Fruit fly (Drosophila melanogaster) whole organism, embryonic: ENCODE measurements around the gene Agpat4.

ENCODE experiments used
- ATbp ChIP-seq: fragments of 200-800 bp; sonication (Bioruptor generic); optimal IDR thresholded peaks from 2 replicates; lab custom pipeline; 2017; ENCODE audit warnings: missing biosample characterization, mild to moderate bottlenecking, missing genetic modification characterization, missing genetic modification reagents
- Atf-2 ChIP-seq: fragments of 200-800 bp; sonication (Bioruptor generic); optimal IDR thresholded peaks from 2 replicates; lab custom pipeline; 2016; ENCODE audit warnings: missing biosample characterization, missing genetic modification characterization
- Atf3 ChIP-seq: fragments of 200-800 bp; sonication (Bioruptor generic); optimal IDR thresholded peaks from 3 replicates; lab custom pipeline; 2016; ENCODE audit warnings: missing biosample characterization, missing genetic modification characterization
- CG10209 ChIP-seq: fragments of 200-800 bp; sonication (Bioruptor generic); optimal IDR thresholded peaks from 3 replicates; lab custom pipeline; 2017; ENCODE audit warnings: missing biosample characterization, mild to moderate bottlenecking, missing genetic modification characterization, missing genetic modification reagents
- CG1024 ChIP-seq: fragments of 200-800 bp; sonication (Bioruptor generic); IDR thresholded peaks from 2 replicates; pipeline ENCODE4 v1.3.6; 2022; ENCODE audit warnings: missing biosample characterization, missing genetic modification characterization
- CG11247 ChIP-seq: fragments of 200-800 bp; sonication (Bioruptor generic); IDR thresholded peaks from 2 replicates; pipeline ENCODE4 v1.3.6; 2022; ENCODE audit warnings: missing biosample characterization, missing genetic modification characterization
- CG11456 ChIP-seq: fragments of 200-800 bp; sonication (Bioruptor generic); IDR thresholded peaks from 3 replicates; pipeline ENCODE4 v1.3.6; 2022; ENCODE audit warnings: missing biosample characterization, missing genetic modification characterization
- CG13424 ChIP-seq: fragments of 200-800 bp; sonication (Bioruptor generic); optimal IDR thresholded peaks from 2 replicates; lab custom pipeline; 2019; ENCODE audit warnings: missing biosample characterization, mild to moderate bottlenecking, missing genetic modification characterization, moderate library complexity
- CG13775 ChIP-seq: fragments of 200-800 bp; sonication (Bioruptor generic); optimal IDR thresholded peaks from 3 replicates; lab custom pipeline; 2017; ENCODE audit warnings: missing biosample characterization, mild to moderate bottlenecking, missing genetic modification characterization
- CG14050 ChIP-seq: fragments of 200-800 bp; sonication (Bioruptor generic); IDR thresholded peaks from 3 replicates; pipeline ENCODE4 v1.3.6; 2022; ENCODE audit warnings: missing biosample characterization, missing genetic modification characterization
- CG17912 ChIP-seq: fragments of 200-800 bp; sonication (Bioruptor generic); optimal IDR thresholded peaks from 2 replicates; lab custom pipeline; 2018; ENCODE audit warnings: missing biosample characterization, mild to moderate bottlenecking, missing genetic modification characterization
- CG2120 ChIP-seq: fragments of 200-800 bp; sonication (Bioruptor generic); optimal IDR thresholded peaks from 3 replicates; lab custom pipeline; 2016; ENCODE audit warnings: missing biosample characterization, missing genetic modification characterization
- CG2678 ChIP-seq: fragments of 200-800 bp; sonication (Bioruptor generic); optimal IDR thresholded peaks from 3 replicates; lab custom pipeline; 2019; ENCODE audit warnings: missing biosample characterization, mild to moderate bottlenecking, missing genetic modification characterization, moderate library complexity
- CG3065 ChIP-seq: fragments of 200-800 bp; sonication (Bioruptor generic); optimal IDR thresholded peaks from 2 replicates; lab custom pipeline; 2016; ENCODE audit warnings: missing biosample characterization, missing genetic modification characterization
- CG31388 ChIP-seq: fragments of 200-800 bp; sonication (Bioruptor generic); optimal IDR thresholded peaks from 2 replicates; lab custom pipeline; 2016; ENCODE audit warnings: missing biosample characterization, missing genetic modification characterization
- CG31441 ChIP-seq: fragments of 200-800 bp; sonication (Bioruptor generic); IDR thresholded peaks from 2 replicates; pipeline ENCODE4 v1.3.6; 2022; ENCODE audit warnings: missing biosample characterization, missing genetic modification characterization
- CG33557 ChIP-seq: fragments of 200-800 bp; sonication (Bioruptor generic); optimal IDR thresholded peaks from 2 replicates; lab custom pipeline; 2019; ENCODE audit warnings: missing biosample characterization, mild to moderate bottlenecking, missing genetic modification characterization, moderate library complexity
- CG3847 ChIP-seq: fragments of 200-800 bp; sonication (Bioruptor generic); IDR thresholded peaks from 2 replicates; pipeline ENCODE4 v1.3.6; 2022; ENCODE audit warnings: missing biosample characterization, missing genetic modification characterization
- CG7357 ChIP-seq: fragments of 200-800 bp; sonication (Bioruptor generic); IDR thresholded peaks from 3 replicates; pipeline ENCODE4 v1.3.6; 2022; ENCODE audit warnings: missing biosample characterization, missing genetic modification characterization
- CG8290 ChIP-seq, 3 experiments: fragments of 200-800 bp; sonication (Bioruptor generic); optimal IDR thresholded peaks; 2 replicates each; lab custom pipeline; 2016 to 2019; ENCODE audit warnings: missing biosample characterization in 3 of 3, missing genetic modification characterization in 3 of 3, mild to moderate bottlenecking in 2 of 3, moderate library complexity in 1 of 3
- CG8478 ChIP-seq: fragments of >200 bp; optimal IDR thresholded peaks from 2 replicates; lab custom pipeline; 2018
- CG9932 ChIP-seq: fragments of 200-800 bp; sonication (Bioruptor generic); IDR thresholded peaks from 2 replicates; pipeline ENCODE4 v1.3.6; 2022; ENCODE audit warnings: missing biosample characterization, missing genetic modification characterization
- Dad ChIP-seq: fragments of 200-800 bp; sonication (Bioruptor generic); optimal IDR thresholded peaks from 3 replicates; lab custom pipeline; 2016; ENCODE audit warnings: missing biosample characterization, missing genetic modification characterization
- Deaf1 ChIP-seq: fragments of 200-800 bp; optimal IDR thresholded peaks from 3 replicates; lab custom pipeline; 2019; ENCODE audit warnings: missing biosample characterization, mild to moderate bottlenecking, missing genetic modification characterization, moderate library complexity
- Dp ChIP-seq: fragments of 200-800 bp; sonication (Bioruptor generic); optimal IDR thresholded peaks from 2 replicates; lab custom pipeline; 2018; ENCODE audit warnings: missing biosample characterization, mild to moderate bottlenecking, missing genetic modification characterization, moderate library complexity
- Hr78 ChIP-seq, 2 experiments: fragments of 200-800 bp in 1 of 2; fragments of >200 bp in 1 of 2; sonication (Bioruptor generic) in 1 of 2; optimal IDR thresholded peaks; 2 replicates each; lab custom pipeline; 2017 to 2019; ENCODE audit warnings: missing biosample characterization in 2 of 2, missing genetic modification characterization in 2 of 2, mild to moderate bottlenecking in 1 of 2, moderate library complexity in 1 of 2
- Jarid2 ChIP-seq: fragments of 200-800 bp; sonication (Bioruptor generic); optimal IDR thresholded peaks from 3 replicates; lab custom pipeline; 2017; ENCODE audit warnings: mild to moderate bottlenecking, missing biosample characterization, missing genetic modification reagents, missing genetic modification characterization
- Oli ChIP-seq: fragments of 200-800 bp; sonication (Bioruptor generic); optimal IDR thresholded peaks from 2 replicates; lab custom pipeline; 2018; ENCODE audit warnings: missing biosample characterization, mild to moderate bottlenecking, missing genetic modification characterization, moderate library complexity
- Optix ChIP-seq: fragments of 200-800 bp; sonication (Bioruptor generic); IDR thresholded peaks from 3 replicates; pipeline ENCODE4 v1.3.6; 2022; ENCODE audit warnings: missing biosample characterization, missing genetic modification characterization
- PHDP ChIP-seq: fragments of 200-800 bp; sonication (Bioruptor generic); optimal IDR thresholded peaks from 3 replicates; lab custom pipeline; 2018; ENCODE audit warnings: missing biosample characterization, mild to moderate bottlenecking, missing genetic modification characterization, moderate library complexity
- Sry-δ ChIP-seq: fragments of 200-800 bp; sonication (Bioruptor generic); optimal IDR thresholded peaks from 2 replicates; lab custom pipeline; 2016; ENCODE audit warnings: missing biosample characterization, missing genetic modification characterization
- Xbp1 ChIP-seq: fragments of 200-800 bp; sonication (Bioruptor generic); optimal IDR thresholded peaks from 3 replicates; lab custom pipeline; 2016; ENCODE audit warnings: missing biosample characterization, mild to moderate bottlenecking, missing genetic modification characterization
- ap ChIP-seq: fragments of 200-800 bp; sonication (Bioruptor generic); IDR thresholded peaks from 2 replicates; pipeline ENCODE4 v1.3.6; 2022; ENCODE audit warnings: missing biosample characterization, missing genetic modification characterization
- ewg ChIP-seq: fragments of 200-800 bp; sonication (Bioruptor generic); optimal IDR thresholded peaks from 3 replicates; lab custom pipeline; 2017; ENCODE audit warnings: mild to moderate bottlenecking, missing biosample characterization, missing genetic modification reagents, missing genetic modification characterization
- fd3F ChIP-seq: fragments of 200-800 bp; sonication (Bioruptor generic); optimal IDR thresholded peaks from 2 replicates; lab custom pipeline; 2018; ENCODE audit warnings: missing biosample characterization, mild to moderate bottlenecking, missing genetic modification characterization, moderate library complexity
- ftz-f1 ChIP-seq: fragments of 200-800 bp; sonication (Bioruptor generic); optimal IDR thresholded peaks from 2 replicates; lab custom pipeline; 2016; ENCODE audit warnings: missing biosample characterization, missing genetic modification characterization
- gfzf ChIP-seq: fragments of 200-800 bp; sonication (Bioruptor generic); optimal IDR thresholded peaks from 2 replicates; lab custom pipeline; 2016; ENCODE audit warnings: missing biosample characterization, mild to moderate bottlenecking, missing genetic modification characterization, moderate library complexity
- hth ChIP-seq: fragments of >200 bp; optimal IDR thresholded peaks from 2 replicates; lab custom pipeline; 2017; ENCODE audit warnings: inconsistent platforms
- jing ChIP-seq: fragments of 200-800 bp; sonication (Bioruptor generic); optimal IDR thresholded peaks from 2 replicates; lab custom pipeline; 2018; ENCODE audit warnings: missing biosample characterization, mild to moderate bottlenecking, missing genetic modification characterization
- lab ChIP-seq: fragments of 200-800 bp; sonication (Bioruptor generic); optimal IDR thresholded peaks from 3 replicates; lab custom pipeline; 2017; ENCODE audit warnings: missing biosample characterization, missing genetic modification characterization, mild to moderate bottlenecking, moderate library complexity, missing genetic modification reagents
- luna ChIP-seq: fragments of 200-800 bp; sonication (Bioruptor generic); optimal IDR thresholded peaks from 2 replicates; lab custom pipeline; 2016; ENCODE audit warnings: missing biosample characterization, missing genetic modification characterization
- oc ChIP-seq: fragments of 200-800 bp; sonication (Bioruptor generic); optimal IDR thresholded peaks from 2 replicates; lab custom pipeline; 2018; ENCODE audit warnings: missing biosample characterization, mild to moderate bottlenecking, missing genetic modification characterization, moderate library complexity
- org-1 ChIP-seq: fragments of 200-800 bp; sonication (Bioruptor generic); optimal IDR thresholded peaks from 2 replicates; lab custom pipeline; 2017; ENCODE audit warnings: missing biosample characterization, missing genetic modification characterization
- pzg ChIP-seq: fragments of 200-800 bp; sonication (Bioruptor generic); optimal IDR thresholded peaks from 3 replicates; lab custom pipeline; 2018; ENCODE audit warnings: missing biosample characterization, mild to moderate bottlenecking, missing genetic modification characterization, moderate library complexity
- ro ChIP-seq: fragments of 200-800 bp; sonication (Bioruptor generic); IDR thresholded peaks from 2 replicates; pipeline ENCODE4 v1.3.6; 2022; ENCODE audit warnings: missing biosample characterization, missing genetic modification characterization
- run ChIP-seq: fragments of 200-800 bp; sonication (Bioruptor generic); optimal IDR thresholded peaks from 3 replicates; lab custom pipeline; 2018; ENCODE audit warnings: missing biosample characterization, mild to moderate bottlenecking, missing genetic modification characterization
- shn ChIP-seq: fragments of 200-800 bp; sonication (Bioruptor generic); optimal IDR thresholded peaks from 3 replicates; lab custom pipeline; 2016; ENCODE audit warnings: missing biosample characterization, missing genetic modification characterization
- sima ChIP-seq: fragments of 200-800 bp; sonication (Bioruptor generic); optimal IDR thresholded peaks from 2 replicates; lab custom pipeline; 2016; ENCODE audit warnings: missing biosample characterization, missing genetic modification characterization
- sqz ChIP-seq: fragments of 200-800 bp; sonication (Bioruptor generic); optimal IDR thresholded peaks from 3 replicates; lab custom pipeline; 2018; ENCODE audit warnings: missing biosample characterization, mild to moderate bottlenecking, missing genetic modification characterization
- toy ChIP-seq: fragments of 200-800 bp; sonication (Bioruptor generic); IDR thresholded peaks from 2 replicates; pipeline ENCODE4 v1.3.6; 2022; ENCODE audit warnings: missing biosample characterization, missing genetic modification characterization
- unc-4 ChIP-seq: fragments of 200-800 bp; sonication (Bioruptor generic); IDR thresholded peaks from 2 replicates; pipeline ENCODE4 v1.3.6; 2022; ENCODE audit warnings: missing biosample characterization, missing genetic modification characterization; ENCODE audit not compliant: partially characterized antibody
- unpg ChIP-seq: fragments of 200-800 bp; sonication (Bioruptor generic); optimal IDR thresholded peaks from 3 replicates; lab custom pipeline; 2018; ENCODE audit warnings: missing biosample characterization, mild to moderate bottlenecking, missing genetic modification characterization, moderate library complexity

Gene Agpat4

DNA sequence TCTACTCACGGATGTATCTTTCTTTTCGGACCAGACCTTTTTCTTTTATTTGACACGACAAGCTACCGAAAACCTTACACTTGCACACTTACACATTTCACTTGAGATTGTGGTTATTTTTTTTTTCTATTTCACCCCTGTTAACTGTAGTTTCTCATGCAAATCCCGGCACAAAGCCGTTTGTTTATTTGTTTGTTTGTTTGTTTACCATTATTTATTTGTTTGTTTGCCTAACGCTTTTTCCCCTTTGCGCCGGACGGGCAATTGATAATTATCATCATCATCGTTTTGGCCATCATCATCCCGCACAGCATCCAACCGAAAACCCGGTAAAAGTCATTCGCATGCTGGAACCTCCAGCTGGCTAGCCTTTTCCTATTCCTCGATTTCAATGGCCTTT lies 49.7 kb upstream of the Agpat4 start (continued):
- no peak for TF ChIP-seq oc (tag; lab: Kevin White, UChicago)
- TF ChIP-seq ap (GFP tag; lab: Robert Waterston, UW) = no peak
- TF ChIP-seq CG8478 = no peak
- TF ChIP-seq CG14050 (GFP tag; lab: Robert Waterston, UW) = no peak
- TF ChIP-seq ftz-f1 (GFP tag; lab: Kevin White, UChicago) = no peak
- peak; percentile 60 for TF ChIP-seq ATbp (GFP tag; lab: Kevin White, UChicago)
- no peak for TF ChIP-seq Deaf1 (tag; lab: Kevin White, UChicago)
- TF ChIP-seq CG31441 (GFP tag; lab: Robert Waterston, UW) = no peak
- no peak for TF ChIP-seq CG8290 (GFP tag; optimal IDR thresholded peaks at IDR 0.05; lab: Kevin White, UChicago)
- no peak for TF ChIP-seq CG8290 (tag; optimal IDR thresholded peaks at IDR 0.05; lab: Kevin White, UChicago)
- TF ChIP-seq jing (GFP tag; lab: Kevin White, UChicago) = no peak
- no peak for TF ChIP-seq CG31388
- no peak for TF ChIP-seq org-1 (GFP tag; lab: Kevin White, UChicago)
- peak; percentile 15 for TF ChIP-seq lab
- no peak for TF ChIP-seq hth (lab: Kevin White, UChicago)
- no peak for TF ChIP-seq CG13775
- TF ChIP-seq CG3847 (GFP tag; lab: Robert Waterston, UW) = no peak
- TF ChIP-seq luna (GFP tag; lab: Kevin White, UChicago) = no peak
- no peak for TF ChIP-seq sima (GFP tag; lab: Kevin White, UChicago)
- TF ChIP-seq gfzf (GFP tag; lab: Kevin White, UChicago) = no peak
- TF ChIP-seq CG3065 (GFP tag; lab: Kevin White, UChicago) = no peak
- no peak for TF ChIP-seq CG7357 (GFP tag; lab: Robert Waterston, UW)
- TF ChIP-seq Hr78 (GFP tag; optimal IDR thresholded peaks at IDR 0.05; lab: Kevin White, UChicago) = no peak
- TF ChIP-seq unc-4 = no peak
- TF ChIP-seq unpg (GFP tag; lab: Kevin White, UChicago) = no peak
- TF ChIP-seq ewg (GFP tag; lab: Kevin White, UChicago) = no peak
- TF ChIP-seq CG13424 (tag; lab: Kevin White, UChicago) = no peak
- no peak for TF ChIP-seq Dp (GFP tag; lab: Kevin White, UChicago)
- no peak for TF ChIP-seq ro (GFP tag; lab: Robert Waterston, UW)
- TF ChIP-seq pzg (GFP tag; lab: Kevin White, UChicago) = no peak
- TF ChIP-seq fd3F = no peak
- no peak for TF ChIP-seq Optix (GFP tag; lab: Robert Waterston, UW)
- no peak for TF ChIP-seq Oli (tag; lab: Kevin White, UChicago)
- no peak for TF ChIP-seq shn (GFP tag; lab: Kevin White, UChicago)
- TF ChIP-seq CG11247 = no peak
- peak; percentile 29 for TF ChIP-seq CG2678 (tag; lab: Kevin White, UChicago)
- no peak for TF ChIP-seq CG10209 (GFP tag; lab: Kevin White, UChicago)
- TF ChIP-seq CG1024 = no peak
- peak; percentile 9 for TF ChIP-seq PHDP (tag; lab: Kevin White, UChicago)
- no peak for TF ChIP-seq CG9932
- no peak for TF ChIP-seq CG17912 (GFP tag; lab: Kevin White, UChicago)
- TF ChIP-seq run (tag; lab: Kevin White, UChicago) = no peak
- TF ChIP-seq Dad = no peak
- no peak for TF ChIP-seq CG33557 (GFP tag; lab: Kevin White, UChicago)
- TF ChIP-seq Atf-2 (GFP tag; lab: Kevin White, UChicago) = no peak
- peak; percentile 29 for TF ChIP-seq sqz (GFP tag; lab: Kevin White, UChicago)
- no peak for TF ChIP-seq Atf3 (GFP tag; lab: Kevin White, UChicago)
- no peak for TF ChIP-seq CG2120 (GFP tag; lab: Kevin White, UChicago)
- TF ChIP-seq Sry-δ (GFP tag; lab: Kevin White, UChicago) = no peak
- TF ChIP-seq toy (GFP tag; lab: Robert Waterston, UW) = no peak
- TF ChIP-seq Jarid2 = no peak
- TF ChIP-seq CG11456 = 0 out of 3 replicates have a peak, but pooled peaks have one; percentile 26
- no peak for TF ChIP-seq Xbp1 (GFP tag; lab: Kevin White, UChicago)
